Worm (Caenorhabditis elegans) whole organism, L2 larva: Measurements from ENCODE around the gene clec-50.

Experiments used
- lsy-2 ChIP-seq, 2 experiments: fragments of 150-350 bp in 1 of 2; sonication (generic microtip) in 1 of 2; optimal IDR thresholded peaks; 2 replicates each; lab custom pipeline; 2014 to 2017; ENCODE audit warnings: missing biosample characterization in 2 of 2, missing genetic modification characterization in 2 of 2
- ztf-4 ChIP-seq: fragments of 150-350 bp; optimal IDR thresholded peaks from 2 replicates; lab custom pipeline; 2014; ENCODE audit warnings: missing biosample characterization, missing genetic modification characterization

DNA sequence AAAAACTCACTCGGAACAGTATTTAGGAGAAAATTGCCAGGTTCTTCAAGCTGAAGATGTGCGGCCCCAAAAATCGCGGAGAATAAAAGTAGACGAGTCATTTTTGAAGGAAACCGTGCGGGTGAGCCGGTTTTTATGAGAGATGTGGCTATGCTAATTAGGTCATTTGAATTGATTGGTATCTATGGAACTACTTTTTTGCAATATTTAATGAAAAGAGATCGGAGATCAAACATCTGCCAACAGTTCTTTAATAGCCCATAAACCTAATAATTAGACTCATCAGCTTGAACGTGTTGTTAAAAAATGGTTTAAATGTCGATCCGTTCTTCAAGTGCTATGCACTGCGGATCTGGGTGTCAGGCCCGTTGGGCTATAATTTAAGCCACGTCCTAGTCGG lies 39.7 kb downstream of the clec-50 start, which contains the start of gene Y43F8C.16:
- TF ChIP-seq lsy-2 (tag; optimal IDR thresholded peaks at IDR 0.05; lab: Kevin White, UChicago), result no peak
- TF ChIP-seq ztf-4, result no peak
